Worm (Caenorhabditis elegans) whole organism, L3 larva: ENCODE results near the gene R13D11.10.

Source experiments
- ama-1 ChIP-seq: fragments of 150-350 bp; optimal IDR thresholded peaks from 2 replicates; lab custom pipeline; 2018
- elt-1 ChIP-seq: fragments of 150-350 bp; optimal IDR thresholded peaks from 2 replicates; lab custom pipeline; 2014; ENCODE audit warnings: missing biosample characterization, missing genetic modification characterization
- nhr-237 ChIP-seq: fragments of 150-350 bp; optimal IDR thresholded peaks from 2 replicates; lab custom pipeline; 2014; ENCODE audit warnings: missing biosample characterization, missing genetic modification characterization
- nhr-76 ChIP-seq: fragments of 150-350 bp; sonication (generic microtip); optimal IDR thresholded peaks from 5 replicates; lab custom pipeline; 2014; ENCODE audit warnings: missing biosample characterization, missing genetic modification characterization
- nhr-77 ChIP-seq: fragments of 150-350 bp; optimal IDR thresholded peaks from 2 replicates; lab custom pipeline; 2014; ENCODE audit warnings: missing biosample characterization, missing genetic modification characterization
- pqm-1 ChIP-seq: fragments of 150-350 bp; optimal IDR thresholded peaks from 2 replicates; lab custom pipeline; 2017; ENCODE audit warnings: missing biosample characterization, missing genetic modification characterization, inconsistent platforms
- tbx-2 ChIP-seq: sonication (generic microtip); optimal IDR thresholded peaks from 2 replicates; lab custom pipeline; 2016; ENCODE audit warnings: mild to moderate bottlenecking, missing genetic modification characterization, missing compliant biosample characterization
- zag-1 ChIP-seq: fragments of 150-350 bp; optimal IDR thresholded peaks from 2 replicates; lab custom pipeline; 2014; ENCODE audit warnings: missing biosample characterization, missing genetic modification characterization

DNA sequence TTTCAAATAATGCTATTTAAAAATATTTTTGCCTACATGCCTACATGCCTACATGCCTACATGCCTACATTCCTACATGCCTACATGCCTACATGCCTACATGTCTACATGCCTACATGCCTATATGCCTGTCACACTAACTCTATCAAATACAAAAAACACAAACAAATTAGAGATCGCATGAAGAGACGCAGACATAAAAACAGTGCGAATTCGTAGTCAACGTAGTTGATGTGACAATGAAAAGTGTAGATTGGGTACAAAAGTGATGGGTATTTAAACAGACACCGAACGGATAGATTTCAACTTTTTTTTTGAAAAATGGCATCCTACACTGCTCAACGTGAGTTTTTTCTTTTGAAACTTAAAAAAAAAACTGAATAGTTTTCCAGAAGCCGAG, 35.7 kb downstream of the R13D11.10 start, which contains the start of gene R09E12.9:
- TF ChIP-seq nhr-77 (peak; percentile 94), nhr-237 (tag; lab: Kevin White, UChicago) (no peak), nhr-76 (tag; lab: Kevin White, UChicago) (peak; percentile 81), tbx-2 (tag; lab: Kevin White, UChicago) (no peak), elt-1 (tag; lab: Kevin White, UChicago) (peak; percentile 50), pqm-1 (tag; lab: Kevin White, UChicago) (no peak), zag-1 (tag; lab: Kevin White, UChicago) (no peak), ama-1 (no peak)
